Worm (Caenorhabditis elegans) whole organism, young adult: ENCODE results near the gene Y57A10A.24.

Experiments used
- F10E7.11 ChIP-seq: sonication (generic microtip); optimal IDR thresholded peaks from 2 replicates; lab custom pipeline; 2017; ENCODE audit warnings: mild to moderate bottlenecking, missing genetic modification characterization, moderate library complexity, missing compliant biosample characterization
- F37B4.10 ChIP-seq: fragments of 200-800 bp; sonication (Bioruptor generic); IDR thresholded peaks from 2 replicates; pipeline ENCODE4 v1.3.6; 2022; ENCODE audit warnings: missing genetic modification characterization, missing compliant biosample characterization
- K11D2.4 ChIP-seq: fragments of 200-800 bp; sonication (Bioruptor generic); IDR thresholded peaks from 2 replicates; pipeline ENCODE4 v1.3.6; 2022; ENCODE audit warnings: missing genetic modification reagents, missing genetic modification characterization, missing compliant biosample characterization
- Y53G8AR.9 ChIP-seq: fragments of 200-800 bp; sonication (Bioruptor generic); conservative IDR thresholded peaks from 2 replicates; pipeline ENCODE4 v1.3.6; 2022; ENCODE audit warnings: missing genetic modification reagents, missing genetic modification characterization, missing compliant biosample characterization
- ama-1 ChIP-seq, 3 experiments: fragments of 150-350 bp in 1 of 3; sonication (generic microtip) in 2 of 3; optimal IDR thresholded peaks; 2 replicates each; lab custom pipeline; 2014 to 2018; ENCODE audit warnings: missing biosample characterization in 2 of 3, missing genetic modification characterization in 2 of 3, missing genetic modification reagents in 2 of 3
- ceh-58 ChIP-seq: fragments of 200-800 bp; sonication (Bioruptor generic); IDR thresholded peaks from 2 replicates; pipeline ENCODE4 v1.3.6; 2022; ENCODE audit warnings: missing genetic modification characterization, missing compliant biosample characterization
- dox-1 ChIP-seq: fragments of 200-800 bp; sonication (Bioruptor generic); IDR thresholded peaks from 2 replicates; pipeline ENCODE4 v1.3.6; 2022; ENCODE audit warnings: missing genetic modification reagents, missing genetic modification characterization, missing compliant biosample characterization
- dpff-1 ChIP-seq: sonication (generic microtip); optimal IDR thresholded peaks from 2 replicates; lab custom pipeline; 2017; ENCODE audit warnings: mild to moderate bottlenecking, missing genetic modification characterization, missing compliant biosample characterization
- pha-4 ChIP-seq: fragments of 150-350 bp; sonication (generic microtip); optimal IDR thresholded peaks from 2 replicates; lab custom pipeline; 2014; ENCODE audit warnings: missing biosample characterization, missing genetic modification reagents, missing genetic modification characterization
- rec-8 ChIP-seq, 2 experiments: sonication (generic microtip); optimal IDR thresholded peaks; 2 replicates each; lab custom pipeline; 2016; ENCODE audit warnings: mild to moderate bottlenecking in 2 of 2, missing genetic modification characterization in 2 of 2, missing genetic modification reagents in 2 of 2, missing genotype in 2 of 2, missing biosample characterization in 1 of 2, missing compliant biosample characterization in 1 of 2, moderate library complexity in 1 of 2
- sea-2 ChIP-seq: fragments of 200-800 bp; sonication (Bioruptor generic); IDR thresholded peaks from 2 replicates; pipeline ENCODE4 v1.3.6; 2022; ENCODE audit warnings: missing genetic modification characterization, missing compliant biosample characterization
- somi-1 ChIP-seq: fragments of 200-800 bp; sonication (Bioruptor generic); optimal IDR thresholded peaks from 2 replicates; lab custom pipeline; 2018; ENCODE audit warnings: mild to moderate bottlenecking, missing genetic modification characterization, missing compliant biosample characterization
- unc-62 ChIP-seq: fragments of 150-350 bp; optimal IDR thresholded peaks from 2 replicates; lab custom pipeline; 2014; ENCODE audit warnings: missing biosample characterization, missing genetic modification reagents, missing genetic modification characterization

DNA sequence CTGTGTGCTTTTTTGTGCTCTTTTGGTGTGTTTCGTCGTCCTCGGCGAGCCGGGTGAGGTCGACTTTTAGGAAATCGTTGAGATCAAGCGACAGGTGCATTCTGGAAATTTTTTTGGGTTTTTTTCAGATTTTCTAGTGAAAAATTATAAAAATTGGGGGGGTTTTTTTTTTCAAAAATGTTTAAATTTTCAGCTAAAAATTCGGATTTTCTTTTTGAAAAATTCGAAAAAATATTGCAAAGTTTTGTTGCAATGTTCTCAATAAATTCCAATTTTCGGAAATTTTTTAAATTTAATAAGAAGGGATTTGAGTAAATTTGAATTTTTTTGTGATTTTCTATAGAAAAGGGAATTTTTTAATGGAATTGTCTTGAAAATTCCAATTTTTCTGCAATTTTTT, 32.2 kb downstream of the Y57A10A.24 start, which contains the start of gene Y57A10A.27:
- no peak for TF ChIP-seq ama-1 (optimal IDR thresholded peaks at IDR 0.05; lab: Kevin White, UChicago)
- TF ChIP-seq ama-1 (GFP tag; optimal IDR thresholded peaks at IDR 0.05; lab: Kevin White, UChicago), result no peak
- no peak for TF ChIP-seq dpff-1 (tag; lab: Kevin White, UChicago)
- no peak for TF ChIP-seq rec-8 (tag; optimal IDR thresholded peaks at IDR 0.05; lab: Kevin White, UChicago)
- no peak for TF ChIP-seq K11D2.4 (GFP tag; lab: Robert Waterston, UW)
- TF ChIP-seq F37B4.10, result no peak
- TF ChIP-seq sea-2, result no peak
- TF ChIP-seq F10E7.11 (tag; lab: Kevin White, UChicago), result no peak
- TF ChIP-seq dox-1 (GFP tag; lab: Robert Waterston, UW), result no peak
- TF ChIP-seq pha-4 (tag; lab: Kevin White, UChicago), result no peak
- TF ChIP-seq Y53G8AR.9 (GFP tag; lab: Robert Waterston, UW), result no peak
- no peak for TF ChIP-seq somi-1 (GFP tag; lab: Kevin White, UChicago)
- TF ChIP-seq unc-62 (GFP tag; lab: Kevin White, UChicago), result no peak
- TF ChIP-seq ceh-58 (GFP tag; lab: Robert Waterston, UW), result no peak
